Worm (Caenorhabditis elegans): ENCODE measurements around the gene T05B11.4.
"Not testable (repeated sequence)": the region's sequence is repeated elsewhere in the genome, so short reads cannot be mapped to it uniquely, and the experiment has no call there.

T05B11.4 gene

ce11 chrV:7717629-7718028 lies 36.8 kb downstream of the T05B11.4 start, which contains the start of gene ZK105.5:
ZK105.5 (minus strand) TSS chrV:7717729.
- TF ChIP-seq ref-1 (GFP tag; conservative IDR thresholded peaks at IDR 0.05) (no peak), tab-1 (GFP tag; IDR thresholded peaks at IDR 0.05) (no peak), klf-2 (GFP tag; conservative IDR thresholded peaks at IDR 0.05) (no peak), flt-1 (GFP tag; IDR thresholded peaks at IDR 0.05) (no peak), ztf-23 (GFP tag; IDR thresholded peaks at IDR 0.05) (no peak)

DNA sequence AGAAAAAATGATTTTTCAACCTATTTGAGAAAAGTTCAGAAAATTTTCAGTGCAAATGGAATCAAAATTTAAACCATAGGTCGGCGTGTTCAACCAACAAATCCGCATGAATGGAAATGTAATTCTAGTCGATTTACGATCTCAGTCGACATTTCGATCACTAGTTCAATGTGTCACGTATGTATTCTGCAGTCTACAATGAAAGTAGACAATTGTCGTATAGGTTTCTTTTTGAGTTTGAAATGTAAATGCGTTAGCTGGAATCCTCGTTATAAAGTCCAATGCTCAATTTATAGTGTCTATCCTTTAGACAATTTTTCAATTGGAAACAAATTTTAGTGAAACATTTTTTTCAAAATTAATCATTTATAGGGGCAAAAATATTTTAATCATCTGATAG lies 38.4 kb downstream of the T05B11.4 start, which contains the start of gene ZK105.12:
Gene ZK105.12, minus strand, starts transcription at position 101 of the 400 bp plus-strand sequence.
- no peak for TF ChIP-seq cog-1 (tag; optimal IDR thresholded peaks at IDR 0.05)
- TF ChIP-seq flt-1 (GFP tag; IDR thresholded peaks at IDR 0.05): no peak
- TF ChIP-seq med-1 (GFP tag; optimal IDR thresholded peaks at IDR 0.05; ENCODE audit: insufficient read depth): no peak

ce11 chrV:7713691-7714090 lies 40.8 kb downstream of the T05B11.4 start, which contains the start of gene ZK105.1:
ZK105.1 (plus strand) TSS chrV:7713991.
- TF ChIP-seq T22C8.4 (GFP tag; IDR thresholded peaks at IDR 0.05): no peak
- TF ChIP-seq cog-1 (tag; optimal IDR thresholded peaks at IDR 0.05): no peak
- TF ChIP-seq med-1 (GFP tag; optimal IDR thresholded peaks at IDR 0.05; ENCODE audit: insufficient read depth): no peak
- no peak for TF ChIP-seq ztf-23 (GFP tag; IDR thresholded peaks at IDR 0.05)
- TF ChIP-seq ztf-29 (GFP tag; IDR thresholded peaks at IDR 0.05): no peak
- TF ChIP-seq klf-2 (GFP tag; conservative IDR thresholded peaks at IDR 0.05): no peak

ce11 chrV:7713072-7713471 lies 41.4 kb downstream of the T05B11.4 start, which contains the start of gene ZK105.13:
ZK105.13 (minus strand) TSS chrV:7713172.
- TF ChIP-seq flt-1 (GFP tag; IDR thresholded peaks at IDR 0.05) (no peak), ref-1 (GFP tag; conservative IDR thresholded peaks at IDR 0.05) (no peak), tab-1 (GFP tag; IDR thresholded peaks at IDR 0.05) (no peak), klf-2 (GFP tag; conservative IDR thresholded peaks at IDR 0.05) (no peak), cog-1 (tag; optimal IDR thresholded peaks at IDR 0.05) (no peak), T22C8.4 (GFP tag; IDR thresholded peaks at IDR 0.05) (no peak), med-1 (GFP tag; optimal IDR thresholded peaks at IDR 0.05; ENCODE audit: insufficient read depth) (no peak), ztf-29 (GFP tag; IDR thresholded peaks at IDR 0.05) (no peak), ztf-23 (GFP tag; IDR thresholded peaks at IDR 0.05) (no peak)

DNA sequence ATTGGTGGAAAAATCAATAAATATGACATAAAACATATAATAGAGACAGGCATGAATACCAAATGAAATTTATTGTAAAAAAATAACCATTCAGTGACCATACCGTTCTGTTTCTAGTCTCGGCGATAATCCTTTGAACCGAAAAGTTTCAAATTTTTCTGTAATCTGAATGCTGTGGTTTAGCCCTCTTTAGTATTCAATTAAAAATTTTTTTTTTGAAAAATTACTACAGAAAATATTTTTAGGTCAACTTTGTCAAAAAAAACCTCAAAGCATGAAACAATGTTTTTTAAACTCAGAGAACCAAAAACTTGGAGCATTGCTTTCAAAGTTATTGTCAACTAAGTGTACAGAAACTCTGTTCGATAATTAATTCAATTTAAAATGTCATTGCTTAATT lies 45.9 kb downstream of the T05B11.4 start, which contains the start of gene ZK105.11:
Gene ZK105.11, minus strand, starts transcription at position 101 of the 400 bp plus-strand sequence.
- TF ChIP-seq cog-1 (tag; optimal IDR thresholded peaks at IDR 0.05) (no peak), flt-1 (GFP tag; IDR thresholded peaks at IDR 0.05) (no peak), ztf-29 (GFP tag; IDR thresholded peaks at IDR 0.05) (no peak), T22C8.4 (GFP tag; IDR thresholded peaks at IDR 0.05) (no peak), ztf-23 (GFP tag; IDR thresholded peaks at IDR 0.05) (no peak), tab-1 (GFP tag; IDR thresholded peaks at IDR 0.05) (no peak), ref-1 (GFP tag; conservative IDR thresholded peaks at IDR 0.05) (no peak), med-1 (GFP tag; optimal IDR thresholded peaks at IDR 0.05; ENCODE audit: insufficient read depth) (no peak), klf-2 (GFP tag; conservative IDR thresholded peaks at IDR 0.05) (no peak)

ce11 chrV:7705316-7705715 lies 49.1 kb downstream of the T05B11.4 start, which contains the start of gene srw-3:
srw-3 (plus strand) TSS chrV:7705616.
- TF ChIP-seq cog-1 (tag; optimal IDR thresholded peaks at IDR 0.05) (no peak), ztf-29 (GFP tag; IDR thresholded peaks at IDR 0.05) (no peak), T22C8.4 (GFP tag; IDR thresholded peaks at IDR 0.05) (no peak), ref-1 (GFP tag; conservative IDR thresholded peaks at IDR 0.05) (no peak), klf-2 (GFP tag; conservative IDR thresholded peaks at IDR 0.05) (no peak), tab-1 (GFP tag; IDR thresholded peaks at IDR 0.05) (no peak), med-1 (GFP tag; optimal IDR thresholded peaks at IDR 0.05; ENCODE audit: insufficient read depth) (no peak), ztf-23 (GFP tag; IDR thresholded peaks at IDR 0.05) (no peak)

DNA sequence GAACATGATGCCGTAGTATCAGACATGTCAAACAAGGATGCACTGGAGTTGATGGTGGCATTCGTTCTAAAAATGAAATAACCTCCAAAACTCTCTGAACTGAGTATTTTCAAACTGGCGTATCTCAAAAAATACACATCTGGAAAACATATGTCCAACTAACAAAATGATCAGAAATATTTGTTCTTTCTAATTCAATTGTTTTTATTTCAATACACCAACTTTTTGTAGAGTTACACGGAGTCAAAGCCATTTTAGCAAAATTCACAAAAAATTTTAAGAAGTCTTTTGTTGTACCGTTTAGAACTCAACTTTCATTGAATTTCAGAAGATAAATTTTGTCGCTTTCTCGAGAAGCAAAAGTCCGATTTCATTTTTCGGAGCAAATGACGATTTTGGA lies 50.9 kb downstream of the T05B11.4 start, which contains the start of gene srsx-40:
Gene srsx-40, minus strand, starts transcription at position 101 of the 400 bp plus-strand sequence.
- not testable (repeated sequence) for TF ChIP-seq flt-1 (GFP tag; IDR thresholded peaks at IDR 0.05); ztf-29 (GFP tag; IDR thresholded peaks at IDR 0.05); med-1 (GFP tag; optimal IDR thresholded peaks at IDR 0.05; ENCODE audit: insufficient read depth)
